Worm (Caenorhabditis elegans) whole organism, early embryonic: Measurements from ENCODE around the gene ceh-7.

Source experiments
- aly-1 ChIP-seq: sonication (generic microtip); optimal IDR thresholded peaks from 2 replicates; lab custom pipeline; 2016; ENCODE audit warnings: missing genetic modification characterization, missing compliant biosample characterization
- ama-1 ChIP-seq: fragments of 150-350 bp; optimal IDR thresholded peaks from 2 replicates; lab custom pipeline; 2014
- flt-1 ChIP-seq: fragments of 200-800 bp; sonication (Bioruptor generic); IDR thresholded peaks from 2 replicates; pipeline ENCODE4 v1.3.6; 2022; ENCODE audit warnings: missing genetic modification characterization, missing compliant biosample characterization
- hmbx-1 ChIP-seq: sonication (generic microtip); optimal IDR thresholded peaks from 2 replicates; lab custom pipeline; 2016; ENCODE audit warnings: mild to moderate bottlenecking, missing genetic modification characterization, missing compliant biosample characterization
- hnd-1 ChIP-seq: sonication (generic microtip); optimal IDR thresholded peaks from 2 replicates; lab custom pipeline; 2016; ENCODE audit warnings: missing genetic modification characterization, missing compliant biosample characterization
- scrt-1 ChIP-seq: fragments of 200-800 bp; sonication (Bioruptor generic); IDR thresholded peaks from 2 replicates; pipeline ENCODE4 v1.3.6; 2022; ENCODE audit warnings: missing genetic modification characterization, missing compliant biosample characterization

DNA sequence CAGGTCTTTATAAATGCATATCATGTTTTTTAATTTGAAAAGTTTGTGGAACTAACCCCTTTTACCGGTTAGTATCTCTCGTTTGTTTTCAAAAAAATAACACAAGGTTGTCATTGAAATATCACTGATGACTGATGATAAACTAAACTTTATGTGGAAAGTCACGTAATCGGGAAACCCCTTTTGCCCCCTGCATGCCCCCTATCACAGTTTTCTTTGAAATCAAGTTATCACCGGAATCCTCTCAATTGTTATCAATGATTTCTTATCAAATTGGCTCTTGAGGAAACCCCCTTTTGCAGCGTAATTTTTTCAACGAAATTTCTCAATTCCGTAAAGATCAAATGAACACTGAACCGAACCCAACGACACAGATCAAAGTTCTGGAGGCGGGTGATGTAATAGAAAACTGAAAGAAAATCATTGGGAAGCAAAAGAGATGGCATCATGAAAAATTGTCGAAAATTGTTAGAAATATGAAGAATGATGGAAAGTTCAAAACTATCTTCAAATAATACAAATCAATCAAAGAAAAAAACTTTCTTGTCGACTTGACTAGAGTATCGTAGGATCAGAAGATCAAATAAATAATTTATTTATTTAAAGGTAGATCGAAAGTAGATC, 36.8 kb upstream of the ceh-7 start:
- TF ChIP-seq aly-1 (tag; lab: Kevin White, UChicago) (no peak), flt-1 (GFP tag; lab: Robert Waterston, UW) (no peak), hmbx-1 (no peak), scrt-1 (GFP tag; lab: Robert Waterston, UW) (no peak), hnd-1 (tag; lab: Kevin White, UChicago) (no peak), ama-1 (no peak)
